Worm (Caenorhabditis elegans) whole organism, L1 larva: ENCODE data around the gene agxt-1.

Source experiments
- C04F5.9 ChIP-seq: sonication (generic microtip); optimal IDR thresholded peaks from 2 replicates; lab custom pipeline; 2016; ENCODE audit warnings: missing genetic modification characterization, missing compliant biosample characterization
- C16A3.4 ChIP-seq: fragments of 150-350 bp; optimal IDR thresholded peaks from 2 replicates; lab custom pipeline; 2014; ENCODE audit warnings: missing biosample characterization, missing genetic modification characterization
- C34B4.2 ChIP-seq: sonication (generic microtip); optimal IDR thresholded peaks from 2 replicates; lab custom pipeline; 2017; ENCODE audit warnings: mild to moderate bottlenecking, missing genetic modification characterization, missing compliant biosample characterization
- F16B12.6 ChIP-seq: fragments of 150-350 bp; optimal IDR thresholded peaks from 2 replicates; lab custom pipeline; 2014; ENCODE audit warnings: missing biosample characterization, missing genetic modification characterization
- aha-1 ChIP-seq: fragments of 150-350 bp; optimal IDR thresholded peaks from 2 replicates; lab custom pipeline; 2014; ENCODE audit warnings: missing biosample characterization, missing genetic modification characterization
- alr-1 ChIP-seq: fragments of 200-800 bp; sonication (Bioruptor generic); optimal IDR thresholded peaks from 2 replicates; lab custom pipeline; 2018; ENCODE audit warnings: borderline replicate concordance, mild to moderate bottlenecking, missing genetic modification characterization, missing compliant biosample characterization
- ama-1 ChIP-seq: fragments of 150-350 bp; optimal IDR thresholded peaks from 2 replicates; lab custom pipeline; 2014
- blmp-1 ChIP-seq: fragments of 150-350 bp; optimal IDR thresholded peaks from 2 replicates; lab custom pipeline; 2014; ENCODE audit warnings: missing biosample characterization, missing genetic modification characterization
- ceh-63 ChIP-seq: fragments of 200-800 bp; sonication (Bioruptor generic); optimal IDR thresholded peaks from 2 replicates; lab custom pipeline; 2018; ENCODE audit warnings: mild to moderate bottlenecking, missing genetic modification characterization, missing compliant biosample characterization
- ceh-8 ChIP-seq: fragments of 200-800 bp; sonication (Bioruptor generic); optimal IDR thresholded peaks from 2 replicates; lab custom pipeline; 2018; ENCODE audit warnings: mild to moderate bottlenecking, missing genetic modification characterization, moderate library complexity, missing compliant biosample characterization
- ceh-82 ChIP-seq, 3 experiments: fragments of 150-350 bp in 1 of 3; sonication (generic microtip) in 2 of 3; optimal IDR thresholded peaks; 2 replicates each; lab custom pipeline; 2014 to 2017; ENCODE audit warnings: missing biosample characterization in 3 of 3, missing genetic modification characterization in 3 of 3
- ceh-88 ChIP-seq: fragments of 200-800 bp; sonication (Bioruptor generic); IDR thresholded peaks from 2 replicates; pipeline ENCODE4 v1.3.6; 2022; ENCODE audit warnings: missing genetic modification characterization, missing compliant biosample characterization
- ceh-90 ChIP-seq: sonication (generic microtip); optimal IDR thresholded peaks from 2 replicates; lab custom pipeline; 2016; ENCODE audit warnings: missing genetic modification characterization, missing compliant biosample characterization
- ces-1 ChIP-seq: fragments of 150-350 bp; optimal IDR thresholded peaks from 2 replicates; lab custom pipeline; 2014; ENCODE audit warnings: missing biosample characterization, missing genetic modification reagents, missing genetic modification characterization
- efl-1 ChIP-seq, 4 experiments: fragments of 150-350 bp; optimal IDR thresholded peaks in 3 of 4; peaks in 1 of 4; 1 replicate in 1 of 4; 2 replicates in 3 of 4; lab custom pipeline; 2014; ENCODE audit warnings: missing biosample characterization in 2 of 4, missing genetic modification characterization in 2 of 4, missing genetic modification reagents in 2 of 4
- efl-3 ChIP-seq: fragments of 200-800 bp; sonication (Bioruptor generic); optimal IDR thresholded peaks from 2 replicates; lab custom pipeline; 2018; ENCODE audit warnings: mild to moderate bottlenecking, missing genetic modification characterization, missing compliant biosample characterization
- egl-13 ChIP-seq: sonication (generic microtip); optimal IDR thresholded peaks from 2 replicates; lab custom pipeline; 2016; ENCODE audit warnings: missing genotype, missing genetic modification reagents, missing genetic modification characterization, missing compliant biosample characterization
- egl-27 ChIP-seq, 2 experiments: fragments of 150-350 bp in 1 of 2; sonication (generic microtip); optimal IDR thresholded peaks; 3 replicates each; lab custom pipeline; 2017 to 2018; ENCODE audit warnings: missing biosample characterization in 2 of 2, missing genetic modification characterization in 2 of 2, missing genetic modification reagents in 2 of 2
- elt-2 ChIP-seq: sonication (generic microtip); optimal IDR thresholded peaks from 2 replicates; lab custom pipeline; 2016; ENCODE audit warnings: missing genetic modification characterization, mild to moderate bottlenecking, inconsistent platforms, missing compliant biosample characterization, missing genetic modification reagents
- fos-1 ChIP-seq: fragments of 150-350 bp; optimal IDR thresholded peaks from 2 replicates; lab custom pipeline; 2014; ENCODE audit warnings: missing biosample characterization, missing genetic modification characterization
- grh-1 ChIP-seq: fragments of 200-800 bp; sonication (Bioruptor generic); IDR thresholded peaks from 2 replicates; pipeline ENCODE4 v1.3.6; 2022; ENCODE audit warnings: missing genetic modification reagents, missing genetic modification characterization, missing compliant biosample characterization
- hlh-4 ChIP-seq: sonication (generic microtip); optimal IDR thresholded peaks from 2 replicates; lab custom pipeline; 2016; ENCODE audit warnings: mild to moderate bottlenecking, missing genetic modification characterization, missing compliant biosample characterization
- hpl-2 ChIP-seq: fragments of 150-350 bp; optimal IDR thresholded peaks from 2 replicates; lab custom pipeline; 2014; ENCODE audit warnings: missing biosample characterization, missing genetic modification reagents, missing genetic modification characterization
- jun-1 ChIP-seq: fragments of 150-350 bp; optimal IDR thresholded peaks from 2 replicates; lab custom pipeline; 2014; ENCODE audit warnings: missing biosample characterization, missing genetic modification reagents, missing genetic modification characterization
- lin-13 ChIP-seq: fragments of 150-350 bp; optimal IDR thresholded peaks from 2 replicates; lab custom pipeline; 2014; ENCODE audit warnings: missing biosample characterization, missing genetic modification reagents, missing genetic modification characterization
- lin-14 ChIP-seq: fragments of 200-800 bp; sonication (Bioruptor generic); optimal IDR thresholded peaks from 2 replicates; lab custom pipeline; 2018; ENCODE audit warnings: mild to moderate bottlenecking, missing genetic modification characterization, moderate library complexity, missing compliant biosample characterization
- lin-15B ChIP-seq: fragments of 150-350 bp; sonication (generic microtip); optimal IDR thresholded peaks from 3 replicates; lab custom pipeline; 2014; ENCODE audit warnings: missing biosample characterization, missing genetic modification characterization
- lin-35 ChIP-seq, 2 experiments: fragments of 150-350 bp; optimal IDR thresholded peaks; 2 replicates each; lab custom pipeline; 2014; ENCODE audit warnings: missing biosample characterization in 2 of 2, missing genetic modification characterization in 2 of 2, missing genetic modification reagents in 2 of 2
- lin-39 ChIP-seq: fragments of 150-350 bp; optimal IDR thresholded peaks from 2 replicates; lab custom pipeline; 2014; ENCODE audit warnings: missing biosample characterization, missing genetic modification reagents, missing genetic modification characterization
- lir-3 ChIP-seq: sonication (generic microtip); optimal IDR thresholded peaks from 2 replicates; lab custom pipeline; 2016; ENCODE audit warnings: mild to moderate bottlenecking, missing genetic modification characterization, moderate library complexity, missing compliant biosample characterization; ENCODE audit not compliant: poor library complexity
- mab-9 ChIP-seq: fragments of 200-800 bp; sonication (Bioruptor generic); IDR thresholded peaks from 2 replicates; pipeline ENCODE4 v1.3.6; 2022; ENCODE audit warnings: missing genetic modification reagents, missing genetic modification characterization, missing compliant biosample characterization
- mdl-1 ChIP-seq, 2 experiments: fragments of 150-350 bp; optimal IDR thresholded peaks; 2 replicates each; lab custom pipeline; 2014 to 2017; ENCODE audit warnings: missing biosample characterization in 2 of 2, missing genetic modification characterization in 2 of 2, inconsistent platforms in 1 of 2
- mef-2 ChIP-seq: fragments of 150-350 bp; optimal IDR thresholded peaks from 2 replicates; lab custom pipeline; 2014; ENCODE audit warnings: missing biosample characterization, missing genetic modification characterization
- nhr-11 ChIP-seq: fragments of 150-350 bp; optimal IDR thresholded peaks from 2 replicates; lab custom pipeline; 2014; ENCODE audit warnings: missing biosample characterization, missing genetic modification characterization
- nhr-12 ChIP-seq: sonication (generic microtip); optimal IDR thresholded peaks from 2 replicates; lab custom pipeline; 2017; ENCODE audit warnings: missing biosample characterization, missing genetic modification characterization
- nhr-20 ChIP-seq: sonication (generic microtip); optimal IDR thresholded peaks from 2 replicates; lab custom pipeline; 2016; ENCODE audit warnings: mild to moderate bottlenecking, missing genetic modification characterization, missing compliant biosample characterization
- nhr-237 ChIP-seq: fragments of 150-350 bp; optimal IDR thresholded peaks from 2 replicates; lab custom pipeline; 2014; ENCODE audit warnings: missing biosample characterization, missing genetic modification characterization
- nhr-28 ChIP-seq: fragments of 150-350 bp; optimal IDR thresholded peaks from 2 replicates; lab custom pipeline; 2014; ENCODE audit warnings: missing biosample characterization, missing genetic modification characterization
- nhr-71 ChIP-seq: sonication (generic microtip); optimal IDR thresholded peaks from 2 replicates; lab custom pipeline; 2016; ENCODE audit warnings: mild to moderate bottlenecking, missing genetic modification characterization, moderate library complexity, missing compliant biosample characterization
- rnt-1 ChIP-seq: sonication (generic microtip); optimal IDR thresholded peaks from 2 replicates; lab custom pipeline; 2016; ENCODE audit warnings: mild to moderate bottlenecking, missing genetic modification characterization, moderate library complexity, missing compliant biosample characterization
- skn-1 ChIP-seq: fragments of 150-350 bp; optimal IDR thresholded peaks from 2 replicates; lab custom pipeline; 2014; ENCODE audit warnings: missing biosample characterization, missing genetic modification characterization
- snu-23 ChIP-seq: sonication (generic microtip); optimal IDR thresholded peaks from 2 replicates; lab custom pipeline; 2016; ENCODE audit warnings: missing genetic modification characterization, missing compliant biosample characterization
- sox-4 ChIP-seq: sonication (generic microtip); optimal IDR thresholded peaks from 2 replicates; lab custom pipeline; 2016; ENCODE audit warnings: missing genetic modification characterization, missing compliant biosample characterization
- sptf-1 ChIP-seq: fragments of 150-350 bp; optimal IDR thresholded peaks from 2 replicates; lab custom pipeline; 2014; ENCODE audit warnings: missing biosample characterization, missing genetic modification characterization
- swsn-7 ChIP-seq: sonication (generic microtip); optimal IDR thresholded peaks from 2 replicates; lab custom pipeline; 2016; ENCODE audit warnings: missing genetic modification characterization, missing compliant biosample characterization
- unc-30 ChIP-seq: sonication (generic microtip); optimal IDR thresholded peaks from 2 replicates; lab custom pipeline; 2017; ENCODE audit warnings: missing biosample characterization, missing genetic modification characterization
- vab-15 ChIP-seq: sonication (generic microtip); optimal IDR thresholded peaks from 2 replicates; lab custom pipeline; 2017; ENCODE audit warnings: missing genotype, mild to moderate bottlenecking, missing genetic modification characterization, missing compliant biosample characterization
- xbp-1 ChIP-seq: sonication (generic microtip); optimal IDR thresholded peaks from 2 replicates; lab custom pipeline; 2016; ENCODE audit warnings: missing genetic modification characterization, missing compliant biosample characterization
- zag-1 ChIP-seq: fragments of 150-350 bp; optimal IDR thresholded peaks from 2 replicates; lab custom pipeline; 2014; ENCODE audit warnings: missing biosample characterization, missing genetic modification characterization
- ztf-11 ChIP-seq, 2 experiments: sonication (generic microtip); optimal IDR thresholded peaks; 2 replicates each; lab custom pipeline; 2016 to 2017; ENCODE audit warnings: missing genetic modification characterization in 2 of 2, missing biosample characterization in 1 of 2, missing compliant biosample characterization in 1 of 2

Gene agxt-1

DNA sequence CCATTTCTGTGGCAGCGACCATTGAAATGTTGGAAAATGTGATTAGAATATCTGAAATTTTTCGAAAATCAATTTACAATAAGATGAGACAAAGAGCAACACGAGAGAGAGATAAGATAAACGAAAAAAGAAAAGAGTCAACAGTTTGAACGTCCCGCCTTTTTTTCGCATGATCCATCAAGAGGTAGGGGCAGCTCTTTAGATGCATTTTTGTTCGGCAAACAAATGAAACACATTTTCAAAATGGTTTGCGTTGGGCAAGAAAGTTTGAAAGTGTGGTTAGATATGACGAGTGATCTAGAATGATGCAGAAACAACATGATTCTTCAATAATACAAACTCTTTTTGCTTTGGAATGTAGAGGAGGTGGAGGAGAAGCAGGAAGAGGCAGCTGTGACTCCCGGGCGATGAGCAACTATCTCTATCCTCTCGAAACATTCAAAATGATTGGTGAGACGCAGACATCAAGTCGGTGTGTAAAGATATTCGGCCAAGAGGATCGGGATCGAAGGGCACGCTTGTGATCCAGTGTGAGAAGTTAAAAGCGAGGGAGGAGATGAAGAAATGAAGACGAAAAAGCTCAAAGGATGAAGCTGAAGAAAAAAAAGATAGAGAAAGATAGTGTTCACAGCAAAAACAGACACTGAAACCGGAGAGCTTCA, 802 bp upstream of the agxt-1 start, which contains the start of gene F46C5.6 (continued):
- TF ChIP-seq nhr-237 (no peak), zag-1 (no peak), vab-15 (tag; lab: Kevin White, UChicago) (no peak), mdl-1 (tag; optimal IDR thresholded peaks at IDR 0.05; lab: Kevin White, UChicago) (no peak), nhr-71 (tag; lab: Kevin White, UChicago) (peak; percentile 73), C04F5.9 (tag; lab: Kevin White, UChicago) (no peak), jun-1 (tag; lab: Kevin White, UChicago) (no peak), ceh-8 (GFP tag; lab: Kevin White, UChicago) (no peak), F16B12.6 (tag; lab: Kevin White, UChicago) (no peak), fos-1 (tag; lab: Kevin White, UChicago) (no peak), lin-39 (tag; lab: Kevin White, UChicago) (no peak), ama-1 (lab: Kevin White, UChicago) (no peak), nhr-20 (tag; lab: Kevin White, UChicago) (peak; percentile 39)

DNA sequence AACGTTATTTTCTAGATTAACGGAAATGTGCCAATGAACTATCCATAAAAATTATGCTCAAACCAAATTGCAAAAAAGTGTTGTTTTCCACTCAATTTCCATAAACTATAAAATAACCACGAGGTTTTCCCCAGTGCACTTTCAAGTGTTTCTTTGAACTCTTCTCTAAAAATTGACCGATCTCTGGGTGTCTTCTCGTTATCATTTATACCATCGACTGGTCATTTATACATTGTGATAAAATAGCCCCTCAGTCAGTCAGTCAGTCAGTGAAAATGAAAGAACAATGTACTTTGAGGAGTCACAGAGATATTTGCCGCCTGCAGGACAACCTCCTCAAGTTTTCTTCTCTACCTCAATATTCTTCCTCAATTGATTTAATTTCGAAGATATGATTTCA, 534 bp downstream of the agxt-1 start:
- TF ChIP-seq elt-2 (tag; lab: Kevin White, UChicago) (no peak), C04F5.9 (tag; lab: Kevin White, UChicago) (no peak), C34B4.2 (tag; lab: Kevin White, UChicago) (no peak), unc-30 (tag; lab: Kevin White, UChicago) (no peak), nhr-28 (no peak), rnt-1 (tag; lab: Kevin White, UChicago) (no peak), efl-3 (no peak), ama-1 (lab: Kevin White, UChicago) (no peak), ceh-63 (GFP tag; lab: Kevin White, UChicago) (no peak), sox-4 (no peak), ceh-90 (tag; lab: Kevin White, UChicago) (no peak), nhr-11 (tag; lab: Kevin White, UChicago) (no peak), blmp-1 (tag; lab: Kevin White, UChicago) (peak; percentile 45), hlh-4 (tag; lab: Kevin White, UChicago) (no peak), nhr-71 (tag; lab: Kevin White, UChicago) (peak; percentile 9), sptf-1 (no peak), snu-23 (GFP tag; lab: Kevin White, UChicago) (peak; percentile 22), xbp-1 (no peak), fos-1 (tag; lab: Kevin White, UChicago) (no peak), ceh-88 (GFP tag; lab: Robert Waterston, UW) (no peak), ces-1 (GFP tag; lab: Kevin White, UChicago) (no peak), lin-35 (GFP tag; optimal IDR thresholded peaks at IDR 0.05; lab: Kevin White, UChicago) (peak in 1 of 2 experiments; percentile 16), ztf-11 (tag; optimal IDR thresholded peaks at IDR 0.05; lab: Kevin White, UChicago) (no peak), ceh-82 (tag; optimal IDR thresholded peaks at IDR 0.05; lab: Kevin White, UChicago) (no peak), skn-1 (tag; lab: Kevin White, UChicago) (no peak), hpl-2 (no peak), aha-1 (no peak), lir-3 (no peak), lin-14 (GFP tag; lab: Kevin White, UChicago) (peak; percentile 45), lin-13 (GFP tag; lab: Kevin White, UChicago) (no peak), lin-15B (tag; lab: Kevin White, UChicago) (no peak), C16A3.4 (tag; lab: Kevin White, UChicago) (no peak), jun-1 (tag; lab: Kevin White, UChicago) (no peak), mef-2 (no peak), alr-1 (tag; lab: Kevin White, UChicago) (no peak), nhr-20 (tag; lab: Kevin White, UChicago) (peak; percentile 30), nhr-12 (tag; lab: Kevin White, UChicago) (no peak), swsn-7 (tag; lab: Kevin White, UChicago) (no peak), egl-13 (tag; lab: Kevin White, UChicago) (no peak), efl-1 (optimal IDR thresholded peaks at IDR 0.05; lab: Kevin White, UChicago) (no peak), efl-1 (GFP tag; optimal IDR thresholded peaks at IDR 0.05 in 1 of 2; lab: Kevin White, UChicago) (peak in 1 of 2 experiments; percentile 0), egl-27 (tag; optimal IDR thresholded peaks at IDR 0.05; lab: Kevin White, UChicago) (no peak), mab-9 (GFP tag; lab: Robert Waterston, UW) (no peak), vab-15 (tag; lab: Kevin White, UChicago) (no peak), grh-1 (GFP tag; lab: Robert Waterston, UW) (no peak)
